Worm (Caenorhabditis elegans) whole organism, L2 larva: ENCODE measurements around the gene smgl-2.

ENCODE experiments used
- C34F6.9 ChIP-seq: fragments of 150-350 bp; optimal IDR thresholded peaks from 2 replicates; lab custom pipeline; 2014; ENCODE audit warnings: missing biosample characterization, missing genetic modification characterization
- F13H6.1 ChIP-seq: sonication (generic microtip); optimal IDR thresholded peaks from 2 replicates; lab custom pipeline; 2016; ENCODE audit warnings: missing genetic modification characterization, missing compliant biosample characterization
- R02D3.7 ChIP-seq: fragments of 150-350 bp; optimal IDR thresholded peaks from 2 replicates; lab custom pipeline; 2014; ENCODE audit warnings: missing biosample characterization, missing genetic modification characterization
- Y55F3AM.14 ChIP-seq: fragments of 200-800 bp; sonication (Bioruptor generic); optimal IDR thresholded peaks from 2 replicates; lab custom pipeline; 2018; ENCODE audit warnings: mild to moderate bottlenecking, missing genetic modification characterization, missing compliant biosample characterization
- ZK546.5 ChIP-seq: sonication (generic microtip); optimal IDR thresholded peaks from 2 replicates; lab custom pipeline; 2017; ENCODE audit warnings: missing biosample characterization, missing genetic modification characterization
- aly-2 ChIP-seq: fragments of 150-350 bp; optimal IDR thresholded peaks from 2 replicates; lab custom pipeline; 2014; ENCODE audit warnings: missing biosample characterization, missing genetic modification characterization
- ama-1 ChIP-seq: fragments of 150-350 bp; optimal IDR thresholded peaks from 2 replicates; lab custom pipeline; 2018; ENCODE audit warnings: inconsistent platforms
- blmp-1 ChIP-seq: sonication (generic microtip); optimal IDR thresholded peaks from 2 replicates; lab custom pipeline; 2017; ENCODE audit warnings: missing genetic modification characterization, mild to moderate bottlenecking, missing compliant biosample characterization, antibody characterized with exemption, moderate library complexity; ENCODE audit not compliant: insufficient read depth
- ceh-82 ChIP-seq: fragments of 150-350 bp; optimal IDR thresholded peaks from 2 replicates; lab custom pipeline; 2014; ENCODE audit warnings: missing biosample characterization, missing genetic modification characterization
- crh-2 ChIP-seq: sonication (generic microtip); optimal IDR thresholded peaks from 2 replicates; lab custom pipeline; 2017; ENCODE audit warnings: missing biosample characterization, missing genetic modification characterization
- dmd-4 ChIP-seq: sonication (generic microtip); optimal IDR thresholded peaks from 2 replicates; lab custom pipeline; 2017; ENCODE audit warnings: missing biosample characterization, missing genetic modification characterization
- egl-27 ChIP-seq: sonication (generic microtip); optimal IDR thresholded peaks from 3 replicates; lab custom pipeline; 2017; ENCODE audit warnings: missing biosample characterization, missing genetic modification reagents, missing genetic modification characterization
- elt-1 ChIP-seq: fragments of 150-350 bp; optimal IDR thresholded peaks from 2 replicates; lab custom pipeline; 2014; ENCODE audit warnings: missing biosample characterization, missing genetic modification characterization
- elt-3 ChIP-seq: sonication (generic microtip); optimal IDR thresholded peaks from 2 replicates; lab custom pipeline; 2017; ENCODE audit warnings: missing biosample characterization, missing genetic modification characterization
- fos-1 ChIP-seq: fragments of 150-350 bp; optimal IDR thresholded peaks from 2 replicates; lab custom pipeline; 2014; ENCODE audit warnings: missing biosample characterization, missing genetic modification characterization
- lin-39 ChIP-seq: fragments of 150-350 bp; optimal IDR thresholded peaks from 2 replicates; lab custom pipeline; 2014; ENCODE audit warnings: missing biosample characterization, missing genetic modification reagents, missing genetic modification characterization
- mab-5 ChIP-seq: fragments of 150-350 bp; optimal IDR thresholded peaks from 2 replicates; lab custom pipeline; 2014; ENCODE audit warnings: missing biosample characterization, missing genetic modification characterization
- mbf-1 ChIP-seq: sonication (generic microtip); optimal IDR thresholded peaks from 2 replicates; lab custom pipeline; 2017; ENCODE audit warnings: missing biosample characterization, missing genetic modification characterization
- mdl-1 ChIP-seq, 2 experiments: fragments of 150-350 bp in 1 of 2; sonication (generic microtip) in 1 of 2; optimal IDR thresholded peaks; 2 replicates each; lab custom pipeline; 2017; ENCODE audit warnings: missing biosample characterization in 2 of 2, missing genetic modification characterization in 2 of 2
- nhr-10 ChIP-seq: sonication (generic microtip); optimal IDR thresholded peaks from 2 replicates; lab custom pipeline; 2017; ENCODE audit warnings: missing biosample characterization, missing genetic modification characterization
- nhr-12 ChIP-seq: fragments of 150-350 bp; optimal IDR thresholded peaks from 2 replicates; lab custom pipeline; 2014; ENCODE audit warnings: missing biosample characterization, missing genetic modification characterization
- nhr-129 ChIP-seq: fragments of 150-350 bp; optimal IDR thresholded peaks from 2 replicates; lab custom pipeline; 2014; ENCODE audit warnings: missing biosample characterization, missing genetic modification characterization
- nhr-21 ChIP-seq: fragments of 150-350 bp; optimal IDR thresholded peaks from 2 replicates; lab custom pipeline; 2014; ENCODE audit warnings: missing biosample characterization, missing genetic modification characterization
- nhr-23 ChIP-seq: fragments of 150-350 bp; optimal IDR thresholded peaks from 2 replicates; lab custom pipeline; 2014; ENCODE audit warnings: missing biosample characterization, missing genetic modification reagents, missing genetic modification characterization
- nhr-237 ChIP-seq: fragments of 150-350 bp; optimal IDR thresholded peaks from 2 replicates; lab custom pipeline; 2014; ENCODE audit warnings: missing biosample characterization, missing genetic modification characterization
- nhr-25 ChIP-seq: fragments of 150-350 bp; sonication (generic microtip); optimal IDR thresholded peaks from 3 replicates; lab custom pipeline; 2014; ENCODE audit warnings: missing biosample characterization, missing genetic modification characterization
- nhr-6 ChIP-seq: fragments of 150-350 bp; optimal IDR thresholded peaks from 2 replicates; lab custom pipeline; 2014; ENCODE audit warnings: missing biosample characterization, missing genetic modification characterization
- peb-1 ChIP-seq: fragments of 150-350 bp; optimal IDR thresholded peaks from 2 replicates; lab custom pipeline; 2014; ENCODE audit warnings: missing biosample characterization, missing genetic modification characterization
- sem-4 ChIP-seq: fragments of 150-350 bp; optimal IDR thresholded peaks from 2 replicates; lab custom pipeline; 2014; ENCODE audit warnings: missing biosample characterization, missing genetic modification reagents, missing genetic modification characterization
- sma-3 ChIP-seq: sonication (generic microtip); optimal IDR thresholded peaks from 2 replicates; lab custom pipeline; 2016; ENCODE audit warnings: missing genetic modification reagents, missing genetic modification characterization, missing compliant biosample characterization
- sma-9 ChIP-seq, 2 experiments: fragments of 150-350 bp in 1 of 2; sonication (generic microtip) in 1 of 2; optimal IDR thresholded peaks; 2 replicates each; lab custom pipeline; 2014 to 2016; ENCODE audit warnings: missing genetic modification characterization in 2 of 2, mild to moderate bottlenecking in 1 of 2, missing biosample characterization in 1 of 2, missing compliant biosample characterization in 1 of 2, missing genetic modification reagents in 1 of 2, moderate library complexity in 1 of 2
- snpc-4 ChIP-seq: fragments of 150-350 bp; optimal IDR thresholded peaks from 2 replicates; lab custom pipeline; 2014; ENCODE audit warnings: missing biosample characterization, missing genetic modification characterization
- unc-62 ChIP-seq: fragments of 150-350 bp; optimal IDR thresholded peaks from 2 replicates; lab custom pipeline; 2014; ENCODE audit warnings: missing biosample characterization, missing genetic modification reagents, missing genetic modification characterization
- zag-1 ChIP-seq: fragments of 150-350 bp; optimal IDR thresholded peaks from 2 replicates; lab custom pipeline; 2014; ENCODE audit warnings: missing biosample characterization, missing genetic modification characterization
- ztf-1 ChIP-seq: fragments of 200-800 bp; sonication (Bioruptor generic); conservative IDR thresholded peaks from 2 replicates; pipeline ENCODE4 v1.3.6; 2022; ENCODE audit warnings: missing genetic modification characterization, missing compliant biosample characterization
- ztf-4 ChIP-seq: fragments of 150-350 bp; optimal IDR thresholded peaks from 2 replicates; lab custom pipeline; 2014; ENCODE audit warnings: missing biosample characterization, missing genetic modification characterization

The smgl-2 gene

ce11 chrIV:3701892-3702291 is 24.1 kb upstream of the smgl-2 start, which contains the start of gene Y37E11AL.12:
Y37E11AL.12 (minus strand) TSS chrIV:3701992.
- TF ChIP-seq mab-5 (tag; lab: Kevin White, UChicago) (no peak), nhr-23 (tag; lab: Kevin White, UChicago) (no peak), mbf-1 (no peak), nhr-25 (tag; lab: Kevin White, UChicago) (no peak), ztf-1 (no peak), R02D3.7 (tag; lab: Kevin White, UChicago) (no peak), mdl-1 (tag; optimal IDR thresholded peaks at IDR 0.05; lab: Kevin White, UChicago) (no peak)

ce11 chrIV:3709200-3709599 is 16.8 kb upstream of the smgl-2 start, which contains the start of gene Y37E11AL.1:
Y37E11AL.1 (plus strand) TSS chrIV:3709500.
- TF ChIP-seq sma-3 (GFP tag; lab: Kevin White, UChicago) (no peak), peb-1 (tag; lab: Kevin White, UChicago) (no peak), sma-9 (GFP tag; optimal IDR thresholded peaks at IDR 0.05; lab: Kevin White, UChicago) (no peak), sma-9 (tag; optimal IDR thresholded peaks at IDR 0.05; lab: Kevin White, UChicago) (no peak), ZK546.5 (tag; lab: Kevin White, UChicago) (no peak), aly-2 (tag; lab: Kevin White, UChicago) (no peak)

DNA sequence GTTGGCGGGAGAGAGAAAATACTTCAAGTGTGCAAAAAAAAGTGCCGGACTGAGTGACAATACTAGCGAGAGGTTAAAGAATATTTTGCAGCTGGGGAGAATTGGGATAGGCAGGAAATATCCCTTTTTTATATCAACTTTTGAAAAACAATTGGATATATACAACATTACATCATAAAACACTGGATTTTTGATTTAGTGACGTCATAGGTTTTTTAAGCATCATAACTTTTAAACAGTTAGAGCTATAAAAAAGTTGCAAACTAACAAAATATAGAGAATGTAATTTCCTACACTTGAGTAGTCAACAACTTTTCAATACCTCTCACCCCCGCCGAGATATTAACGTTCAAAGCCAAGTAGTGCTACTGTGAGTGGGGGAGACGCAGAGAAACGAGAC is 15.2 kb upstream of the smgl-2 start:
- TF ChIP-seq nhr-25 (tag; lab: Kevin White, UChicago) (no peak), R02D3.7 (tag; lab: Kevin White, UChicago) (no peak), C34F6.9 (tag; lab: Kevin White, UChicago) (no peak), crh-2 (tag; lab: Kevin White, UChicago) (no peak), unc-62 (GFP tag; lab: Kevin White, UChicago) (no peak), ama-1 (lab: Kevin White, UChicago) (no peak), blmp-1 (no peak), zag-1 (tag; lab: Kevin White, UChicago) (no peak), snpc-4 (tag; lab: Kevin White, UChicago) (no peak), mbf-1 (no peak), elt-1 (tag; lab: Kevin White, UChicago) (no peak), nhr-12 (tag; lab: Kevin White, UChicago) (no peak)

- no peak for TF ChIP-seq ztf-1
- no peak for TF ChIP-seq nhr-129
- no peak for TF ChIP-seq fos-1 (tag; lab: Kevin White, UChicago)
- TF ChIP-seq nhr-23 (tag; lab: Kevin White, UChicago) = no peak
- TF ChIP-seq elt-3 (tag; lab: Kevin White, UChicago) = no peak
- no peak for TF ChIP-seq ztf-4 (tag; lab: Kevin White, UChicago)
- TF ChIP-seq unc-62 (GFP tag; lab: Kevin White, UChicago) = no peak
- no peak for TF ChIP-seq R02D3.7 (tag; lab: Kevin White, UChicago)
- TF ChIP-seq ama-1 (lab: Kevin White, UChicago) = no peak
- no peak for TF ChIP-seq egl-27 (tag; lab: Kevin White, UChicago)
Measured at ce11 chrIV:3719057-3719456, 6.9 kb upstream of the smgl-2 start, which contains the start of gene Y37E11AM.3. Y37E11AM.3 (minus strand) TSS chrIV:3719157.

DNA sequence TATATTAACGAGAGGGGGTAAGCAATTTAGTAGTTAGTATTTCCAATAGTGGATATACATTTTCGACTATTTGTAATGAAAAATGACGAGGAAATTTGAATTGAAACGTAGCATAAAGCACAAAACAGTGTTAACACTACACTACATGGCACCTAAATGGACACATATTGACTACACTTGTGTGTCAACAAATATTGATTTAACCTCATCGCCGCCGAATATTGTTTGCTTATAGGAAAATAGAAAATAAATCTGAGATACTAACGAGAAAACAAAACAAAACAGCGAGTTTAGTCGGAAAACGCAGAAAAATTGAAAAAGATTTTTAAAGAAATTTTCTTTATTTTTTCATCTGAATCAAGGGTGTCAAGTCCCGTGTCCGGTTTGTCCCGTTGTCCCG is 5.3 kb upstream of the smgl-2 start:
- TF ChIP-seq lin-39 (no peak), nhr-21 (tag; lab: Kevin White, UChicago) (no peak), zag-1 (tag; lab: Kevin White, UChicago) (no peak), unc-62 (GFP tag; lab: Kevin White, UChicago) (no peak)

- no peak for TF ChIP-seq ztf-1
- TF ChIP-seq nhr-10 (tag; lab: Kevin White, UChicago) = no peak
- TF ChIP-seq F13H6.1 (tag; lab: Kevin White, UChicago) = no peak
- no peak for TF ChIP-seq elt-3 (tag; lab: Kevin White, UChicago)
- no peak for TF ChIP-seq blmp-1
- no peak for TF ChIP-seq sem-4 (tag; lab: Kevin White, UChicago)
- no peak for TF ChIP-seq unc-62 (GFP tag; lab: Kevin White, UChicago)
- no peak for TF ChIP-seq nhr-23 (tag; lab: Kevin White, UChicago)
- no peak for TF ChIP-seq nhr-12 (tag; lab: Kevin White, UChicago)
- no peak for TF ChIP-seq Y55F3AM.14
- TF ChIP-seq dmd-4 (tag; lab: Kevin White, UChicago) = no peak
- TF ChIP-seq nhr-21 (tag; lab: Kevin White, UChicago) = no peak
- no peak for TF ChIP-seq ceh-82 (tag; lab: Kevin White, UChicago)
- no peak for TF ChIP-seq nhr-6 (tag; lab: Kevin White, UChicago)
- TF ChIP-seq nhr-237 (tag; lab: Kevin White, UChicago) = no peak
- TF ChIP-seq mab-5 (tag; lab: Kevin White, UChicago) = no peak
- no peak for TF ChIP-seq sma-3 (GFP tag; lab: Kevin White, UChicago)
Measured at ce11 chrIV:3721973-3722372, 4.0 kb upstream of the smgl-2 start.
